Worm (Caenorhabditis elegans): ENCODE data around the gene acs-4.
A peak's percentile ranks its signal among the peaks of the same experiment; 100 is the strongest.

The acs-4 gene

DNA sequence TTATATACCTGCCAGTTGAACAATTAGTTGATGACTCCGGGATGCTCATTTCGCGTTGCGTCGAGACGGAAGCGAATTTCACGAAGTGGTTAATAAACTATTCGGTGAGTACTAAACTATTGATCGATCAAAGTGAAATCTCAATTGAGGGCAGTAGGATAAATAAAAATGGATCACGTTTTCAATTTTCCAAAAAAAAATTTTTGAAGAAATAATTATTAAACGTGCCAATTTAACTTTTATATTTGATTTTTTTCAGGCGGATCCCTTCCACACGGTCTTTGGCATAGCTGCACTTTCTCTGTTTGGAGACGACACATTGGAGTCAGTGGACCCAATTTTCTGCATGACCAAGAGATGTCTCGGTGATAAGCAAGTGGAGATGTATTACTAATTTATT lies 31.6 kb upstream of the acs-4 start, which contains the start of gene B0280.17:
B0280.17 (minus strand) TSS at position 101 of the 400 bp plus-strand sequence.
- no peak for TF ChIP-seq ahr-1 (tag; optimal IDR thresholded peaks at IDR 0.05)
- TF ChIP-seq fkh-6 (tag; optimal IDR thresholded peaks at IDR 0.05) = no peak
- no peak for TF ChIP-seq gmeb-2 (tag; optimal IDR thresholded peaks at IDR 0.05)
- no peak for TF ChIP-seq madf-2 (tag; optimal IDR thresholded peaks at IDR 0.05)
- TF ChIP-seq dmd-4 (tag; optimal IDR thresholded peaks at IDR 0.05; ENCODE audit: borderline replicate concordance) = no peak
- no peak for TF ChIP-seq ttx-3 (tag; optimal IDR thresholded peaks at IDR 0.05)
- TF ChIP-seq eyg-1 (tag; optimal IDR thresholded peaks at IDR 0.05) = no peak

DNA sequence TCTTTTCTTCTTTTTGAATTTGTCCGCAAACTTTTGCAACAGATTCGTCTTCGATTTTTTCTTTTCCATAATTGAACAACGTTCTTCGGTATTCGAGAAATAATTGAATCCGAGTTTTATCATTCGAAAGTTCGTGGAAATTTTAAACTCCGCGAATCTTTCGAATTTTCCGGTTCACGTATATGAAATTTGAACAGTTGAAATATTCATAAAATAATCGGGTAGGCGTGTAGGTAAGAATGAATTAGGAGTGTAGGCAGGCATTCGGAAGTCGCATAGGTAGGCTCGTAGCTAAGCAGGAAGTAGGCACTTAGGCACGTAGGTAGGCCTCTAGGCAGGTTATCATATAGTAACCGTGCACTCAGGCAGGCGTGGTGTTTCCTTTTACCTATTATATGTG lies 29.5 kb upstream of the acs-4 start, which contains the start of gene B0280.11:
B0280.11 (minus strand) TSS at position 101 of the 400 bp plus-strand sequence.
- TF ChIP-seq ttx-3 (tag; optimal IDR thresholded peaks at IDR 0.05) (no peak), Y22D7AL.16 (tag; optimal IDR thresholded peaks at IDR 0.05) (no peak), ceh-6 (GFP tag; optimal IDR thresholded peaks at IDR 0.05) (no peak), ceh-14 (tag; optimal IDR thresholded peaks at IDR 0.05) (no peak), T23F11.4 (GFP tag; optimal IDR thresholded peaks at IDR 0.05) (no peak), eyg-1 (tag; optimal IDR thresholded peaks at IDR 0.05) (no peak), madf-2 (tag; optimal IDR thresholded peaks at IDR 0.05) (no peak), ref-2 (tag; optimal IDR thresholded peaks at IDR 0.05) (no peak), unc-86 (tag; optimal IDR thresholded peaks at IDR 0.05) (no peak), dve-1 (tag; optimal IDR thresholded peaks at IDR 0.05) (no peak), nhr-232 (tag; optimal IDR thresholded peaks at IDR 0.05) (no peak), hlh-30 (tag; optimal IDR thresholded peaks at IDR 0.05; ENCODE audit: insufficient read depth) (no peak), ceh-2 (tag; optimal IDR thresholded peaks at IDR 0.05) (no peak), nfya-1 (tag; optimal IDR thresholded peaks at IDR 0.05) (no peak), lim-6 (tag; optimal IDR thresholded peaks at IDR 0.05) (no peak), odd-2 (tag; optimal IDR thresholded peaks at IDR 0.05) (no peak), ceh-34 (tag; optimal IDR thresholded peaks at IDR 0.05) (no peak), fkh-10 (GFP tag; optimal IDR thresholded peaks at IDR 0.05) (no peak), C08G9.2 (tag; optimal IDR thresholded peaks at IDR 0.05) (no peak), ceh-19 (GFP tag; optimal IDR thresholded peaks at IDR 0.05) (no peak)

DNA sequence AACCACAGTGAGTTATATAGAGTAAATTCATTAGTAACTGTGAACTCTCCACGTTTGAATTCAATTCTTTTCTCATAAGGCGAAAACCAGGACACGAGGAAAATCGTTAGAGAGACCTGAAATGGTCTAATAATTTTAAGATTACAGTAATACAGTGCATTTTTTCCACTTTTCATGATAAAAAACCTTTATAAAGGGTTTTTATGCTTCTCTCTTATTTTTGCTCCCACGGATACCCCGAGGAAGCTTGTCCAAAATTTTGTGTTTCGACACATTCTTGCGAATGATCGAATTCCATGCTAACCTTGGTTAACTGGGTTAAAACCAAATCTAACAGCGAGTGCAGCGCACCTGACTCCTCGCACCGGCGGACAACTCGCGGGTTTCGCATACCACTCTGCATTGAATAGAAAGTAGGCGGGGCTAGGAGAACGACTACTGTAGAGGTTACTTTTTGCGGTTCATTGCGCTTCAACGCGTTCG lies 27.4 kb upstream of the acs-4 start:
- peak; percentile 58 for TF ChIP-seq ama-1 (optimal IDR thresholded peaks at IDR 0.05)
- TF ChIP-seq fkh-10 (GFP tag; optimal IDR thresholded peaks at IDR 0.05) = no peak
- TF ChIP-seq hlh-30 (tag; optimal IDR thresholded peaks at IDR 0.05; ENCODE audit: insufficient read depth) = peak; percentile 59
- peak; percentile 13 for TF ChIP-seq ref-2 (tag; optimal IDR thresholded peaks at IDR 0.05)
- TF ChIP-seq syd-9 (tag; optimal IDR thresholded peaks at IDR 0.05) = no peak

DNA sequence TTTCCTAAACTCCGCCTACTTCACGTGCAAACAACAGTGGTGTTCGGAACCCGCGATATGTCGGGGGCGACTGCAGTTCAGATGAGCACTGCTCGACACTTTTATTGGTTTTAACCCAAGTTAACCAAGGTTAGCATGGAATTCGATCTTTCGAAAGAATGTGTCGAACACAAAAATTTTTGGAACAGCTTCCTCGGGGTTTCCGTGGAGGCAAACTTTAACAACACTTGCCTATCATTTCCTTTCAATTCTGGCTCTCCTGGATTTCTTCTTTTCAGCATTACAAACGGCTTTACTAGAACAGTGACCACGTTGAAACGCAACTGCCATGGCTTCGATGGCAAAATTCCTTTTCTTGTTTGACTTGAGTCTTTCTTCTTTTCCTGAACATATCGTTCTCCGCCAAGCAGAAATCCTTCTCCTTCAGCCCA lies 26.3 kb upstream of the acs-4 start:
- peak; percentile 11 for TF ChIP-seq elt-2 (tag; optimal IDR thresholded peaks at IDR 0.05)
- no peak for TF ChIP-seq pros-1 (tag; optimal IDR thresholded peaks at IDR 0.05)
- no peak for TF ChIP-seq K09A11.1 (tag; optimal IDR thresholded peaks at IDR 0.05; ENCODE audit: insufficient read depth)
- TF ChIP-seq ama-1 (optimal IDR thresholded peaks at IDR 0.05) = peak; percentile 87

DNA sequence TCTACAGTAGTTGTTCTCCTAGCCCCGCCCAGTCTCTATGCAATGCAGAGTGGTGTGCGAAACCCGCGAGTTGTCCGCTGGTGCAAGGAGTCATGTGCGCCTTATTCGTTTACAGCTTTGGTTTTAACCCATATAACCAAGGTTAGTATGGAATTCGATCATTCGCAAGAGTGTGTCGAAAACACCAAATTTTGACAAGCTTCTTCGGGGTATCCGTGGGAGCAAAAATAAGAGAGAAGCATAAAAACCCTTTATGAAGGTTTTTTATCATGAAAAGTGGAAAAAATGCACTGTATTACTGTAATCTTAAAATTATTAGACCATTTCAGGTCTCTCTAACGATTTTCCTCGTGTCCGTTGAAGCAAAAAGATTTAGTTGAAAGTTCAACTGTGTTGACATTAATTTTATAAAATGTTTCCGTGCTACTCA lies 25.5 kb upstream of the acs-4 start:
- TF ChIP-seq ama-1 (optimal IDR thresholded peaks at IDR 0.05) (peak; percentile 39), ahr-1 (tag; optimal IDR thresholded peaks at IDR 0.05) (no peak), hlh-30 (tag; optimal IDR thresholded peaks at IDR 0.05; ENCODE audit: insufficient read depth) (peak; percentile 25)

DNA sequence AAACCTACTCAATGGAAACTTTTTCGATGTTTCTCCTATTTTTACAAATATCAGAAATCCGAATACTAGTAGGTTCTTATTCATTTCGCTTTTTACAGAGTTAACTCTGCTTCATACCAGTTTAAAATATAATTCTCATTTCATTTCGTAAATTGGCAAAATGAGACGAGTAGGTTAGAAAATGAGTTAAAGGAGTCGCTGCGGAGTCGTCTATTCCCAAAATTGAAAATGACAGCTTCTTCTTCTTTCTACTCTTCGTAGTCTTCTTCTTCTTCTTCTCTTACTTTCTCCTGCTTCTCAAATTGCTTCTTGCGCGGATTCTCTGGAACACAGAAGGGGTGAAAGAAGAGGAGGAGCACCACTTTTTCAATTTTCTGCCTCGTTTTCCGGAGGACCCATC lies 22.9 kb upstream of the acs-4 start, which contains the start of gene glr-2:
glr-2 (minus strand) TSS at position 211 of the 400 bp plus-strand sequence.
- TF ChIP-seq unc-42 (tag; optimal IDR thresholded peaks at IDR 0.05) = peak; percentile 59
- TF ChIP-seq hlh-6 (tag; optimal IDR thresholded peaks at IDR 0.05) = no peak
